Fruit fly (Drosophila melanogaster): ENCODE results near the gene CG14137.

The CG14137 gene

DNA sequence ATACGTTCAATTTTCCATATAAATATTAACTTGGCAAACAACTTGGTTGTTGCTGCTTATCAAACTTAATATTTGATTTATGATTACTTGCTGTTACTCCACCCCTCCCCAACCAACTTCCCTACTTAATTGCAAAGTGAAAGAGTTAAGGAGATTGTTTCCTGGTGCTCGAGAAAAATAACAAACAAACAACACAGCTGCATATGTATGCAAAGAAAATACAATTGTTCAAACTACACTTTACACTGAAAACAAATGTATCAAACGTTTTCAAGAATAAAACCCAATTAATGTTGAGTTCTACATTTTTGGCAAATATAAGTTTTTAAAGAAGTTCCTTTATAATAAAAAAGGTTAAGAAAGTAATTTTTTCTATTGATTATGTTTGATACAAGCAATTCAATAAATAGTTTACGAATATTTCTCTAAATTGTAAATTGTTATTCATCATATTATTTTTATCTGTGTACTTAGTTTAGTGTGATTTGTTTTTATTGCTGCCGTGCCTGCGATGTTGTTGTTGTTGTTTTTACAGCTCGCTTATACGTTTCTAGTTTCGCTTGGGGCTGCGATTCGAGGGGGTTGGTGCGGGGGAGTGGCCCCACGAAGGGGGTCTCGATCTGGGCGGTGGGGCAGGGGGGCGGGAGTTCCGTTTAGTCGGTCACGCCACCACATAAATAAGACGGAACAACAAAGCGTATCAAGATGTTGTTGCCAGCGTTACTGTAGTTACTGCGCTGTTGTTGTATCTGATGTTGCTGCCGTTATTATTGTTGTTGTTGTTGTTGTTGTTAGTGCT is 44.0 kb downstream of the CG14137 start (continued):
- peak; percentile 31 for TF ChIP-seq CG10431 (GFP tag; optimal IDR thresholded peaks at IDR 0.05)
- no peak for TF ChIP-seq CG1832 (GFP tag; optimal IDR thresholded peaks at IDR 0.05)
- TF ChIP-seq Oaz (GFP tag; IDR thresholded peaks at IDR 0.05) = 0 out of 2 replicates have a peak, but pooled peaks have one; percentile 12
- peak; percentile 49 for TF ChIP-seq Atf3 (GFP tag; optimal IDR thresholded peaks at IDR 0.05)
- no peak for TF ChIP-seq esg (GFP tag; conservative IDR thresholded peaks at IDR 0.05)
- TF ChIP-seq Taf1 (GFP tag; IDR thresholded peaks at IDR 0.05) = no peak
- no peak for TF ChIP-seq Dp (GFP tag; optimal IDR thresholded peaks at IDR 0.05)
- TF ChIP-seq HmgZ (tag; optimal IDR thresholded peaks at IDR 0.05) = peak; percentile 65
- TF ChIP-seq ken (GFP tag; IDR thresholded peaks at IDR 0.05) = no peak
- peak; percentile 34 for TF ChIP-seq CG34376 (GFP tag; optimal IDR thresholded peaks at IDR 0.05)
- TF ChIP-seq NfI (GFP tag; optimal IDR thresholded peaks at IDR 0.05) = peak; percentile 39
- TF ChIP-seq CG3726 (GFP tag; IDR thresholded peaks at IDR 0.05) = no peak; the same call in 2 of the 3 replicates
- TF ChIP-seq CG6254 (GFP tag; optimal IDR thresholded peaks at IDR 0.05) = no peak
- peak; percentile 62 for TF ChIP-seq ewg (GFP tag; optimal IDR thresholded peaks at IDR 0.05)
- TF ChIP-seq danr (GFP tag; IDR thresholded peaks at IDR 0.05) = no peak
- no peak for TF ChIP-seq pan (optimal IDR thresholded peaks at IDR 0.05)
- peak in 1 of 2 experiments; percentile 58 for TF ChIP-seq pan (GFP tag; optimal IDR thresholded peaks at IDR 0.05 in 1 of 2, IDR thresholded peaks at IDR 0.05 in 1 of 2)
- TF ChIP-seq CG14860 (GFP tag; IDR thresholded peaks at IDR 0.05; ENCODE audit: partially characterized antibody) = no peak
- TF ChIP-seq Sin3A (optimal IDR thresholded peaks at IDR 0.05) = no peak
- TF ChIP-seq Dip3 (GFP tag; optimal IDR thresholded peaks at IDR 0.05) = no peak
- TF ChIP-seq Opbp (GFP tag; IDR thresholded peaks at IDR 0.05; ENCODE audit: partially characterized antibody) = 0 out of 3 replicates have a peak, but pooled peaks have one; percentile 24
- peak; percentile 76; the same call in 1 of the 2 replicates for TF ChIP-seq Xrp1 (GFP tag; IDR thresholded peaks at IDR 0.05)
- no peak for TF ChIP-seq Lpt (GFP tag; optimal IDR thresholded peaks at IDR 0.05)
- 0 out of 3 replicates have a peak, but pooled peaks have one; percentile 40 for TF ChIP-seq CG11093 (GFP tag; IDR thresholded peaks at IDR 0.05)
- TF ChIP-seq CG31365 (tag; optimal IDR thresholded peaks at IDR 0.05) = peak; percentile 31
- TF ChIP-seq hth (optimal IDR thresholded peaks at IDR 0.05) = no peak
- no peak for TF ChIP-seq cas (GFP tag; IDR thresholded peaks at IDR 0.05)
- TF ChIP-seq CG14441 (GFP tag; IDR thresholded peaks at IDR 0.05) = no peak
- TF ChIP-seq pb (GFP tag; optimal IDR thresholded peaks at IDR 0.05) = no peak
- TF ChIP-seq emc (GFP tag; optimal IDR thresholded peaks at IDR 0.05) = no peak
- no peak for TF ChIP-seq Dref (GFP tag; IDR thresholded peaks at IDR 0.05)
- TF ChIP-seq CG10147 (GFP tag; optimal IDR thresholded peaks at IDR 0.05) = peak; percentile 84
- TF ChIP-seq CG13123 (GFP tag; optimal IDR thresholded peaks at IDR 0.05) = peak; percentile 27
- TF ChIP-seq CG7928 (GFP tag; optimal IDR thresholded peaks at IDR 0.05) = no peak
- TF ChIP-seq bab2 (GFP tag; optimal IDR thresholded peaks at IDR 0.05) = peak; percentile 62
- TF ChIP-seq CG30020 (tag; optimal IDR thresholded peaks at IDR 0.05) = peak; percentile 35
- TF ChIP-seq rib (GFP tag; IDR thresholded peaks at IDR 0.05) = peak; percentile 55; the same call in 1 of the 2 replicates
- TF ChIP-seq seq (GFP tag; IDR thresholded peaks at IDR 0.05) = no peak
- TF ChIP-seq org-1 (GFP tag; optimal IDR thresholded peaks at IDR 0.05) = peak; percentile 64
- no peak for TF ChIP-seq BEAF-32 (GFP tag; optimal IDR thresholded peaks at IDR 0.05)
- no peak for TF ChIP-seq ems (GFP tag; optimal IDR thresholded peaks at IDR 0.05)
- peak; percentile 68 for TF ChIP-seq CG1233 (GFP tag; optimal IDR thresholded peaks at IDR 0.05)
- no peak for TF ChIP-seq CG8290 (GFP tag; optimal IDR thresholded peaks at IDR 0.05)
- peak in 1 of 2 experiments; percentile 66 for TF ChIP-seq CG8290 (tag; optimal IDR thresholded peaks at IDR 0.05)
- no peak; the same call in 2 of the 3 replicates for TF ChIP-seq B-H1 (GFP tag; IDR thresholded peaks at IDR 0.05)
- peak; percentile 46; the same call in 1 of the 2 replicates for TF ChIP-seq CG32772 (GFP tag; IDR thresholded peaks at IDR 0.05)
- peak; percentile 86 for TF ChIP-seq PHDP (tag; optimal IDR thresholded peaks at IDR 0.05)
- TF ChIP-seq row (GFP tag; IDR thresholded peaks at IDR 0.05) = peak; percentile 74
- TF ChIP-seq Fer3 (tag; optimal IDR thresholded peaks at IDR 0.05) = peak; percentile 80
- TF ChIP-seq fd96Cb (tag; optimal IDR thresholded peaks at IDR 0.05) = peak; percentile 78
- TF ChIP-seq CG7357 (GFP tag; IDR thresholded peaks at IDR 0.05) = 0 out of 3 replicates have a peak, but pooled peaks have one; percentile 30

All from whole organism, embryonic.